Worm (Caenorhabditis elegans) whole organism, L4/young adult: ENCODE measurements around the gene srbc-57.

Experiments used
- W03F9.2 ChIP-seq: fragments of 150-350 bp; optimal IDR thresholded peaks from 2 replicates; lab custom pipeline; 2014; ENCODE audit warnings: missing biosample characterization, missing genetic modification characterization
- dao-5 ChIP-seq: sonication (generic microtip); optimal IDR thresholded peaks from 2 replicates; lab custom pipeline; 2016; ENCODE audit warnings: missing genotype, missing genetic modification characterization, moderate library complexity, missing compliant biosample characterization
- him-1 ChIP-seq: sonication (generic microtip); optimal IDR thresholded peaks from 2 replicates; lab custom pipeline; 2016; ENCODE audit warnings: missing genotype, missing genetic modification reagents, missing genetic modification characterization, missing compliant biosample characterization

Gene srbc-57

ce11 chrV:417656-418353, 50.6 kb downstream of the srbc-57 start, which contains the start of gene irg-8:
Gene irg-8 (minus strand): TSS chrV:417706.
- no peak for TF ChIP-seq him-1
- no peak for TF ChIP-seq W03F9.2 (tag; lab: Kevin White, UChicago)
- no peak for TF ChIP-seq dao-5 (tag; lab: Kevin White, UChicago)
